Fruit fly (Drosophila melanogaster) whole organism, embryonic: ENCODE measurements around the gene CG3909.
A peak's percentile ranks its signal among the peaks of the same experiment; 100 is the strongest.

ENCODE experiments used
- ATbp ChIP-seq: fragments of 200-800 bp; sonication (Bioruptor generic); optimal IDR thresholded peaks from 2 replicates; lab custom pipeline; 2017; ENCODE audit warnings: missing biosample characterization, mild to moderate bottlenecking, missing genetic modification characterization, missing genetic modification reagents
- Bteb2 ChIP-seq: fragments of 200-800 bp; sonication (Bioruptor generic); optimal IDR thresholded peaks from 2 replicates; lab custom pipeline; 2016; ENCODE audit warnings: missing biosample characterization, missing genetic modification characterization
- CG1024 ChIP-seq: fragments of 200-800 bp; sonication (Bioruptor generic); IDR thresholded peaks from 2 replicates; pipeline ENCODE4 v1.3.6; 2022; ENCODE audit warnings: missing biosample characterization, missing genetic modification characterization
- CG12155 ChIP-seq: fragments of 200-800 bp; sonication (Bioruptor generic); optimal IDR thresholded peaks from 3 replicates; lab custom pipeline; 2016; ENCODE audit warnings: missing biosample characterization, missing genetic modification characterization
- CG14050 ChIP-seq: fragments of 200-800 bp; sonication (Bioruptor generic); IDR thresholded peaks from 3 replicates; pipeline ENCODE4 v1.3.6; 2022; ENCODE audit warnings: missing biosample characterization, missing genetic modification characterization
- CG14667 ChIP-seq: fragments of 200-800 bp; sonication (Bioruptor generic); IDR thresholded peaks from 2 replicates; pipeline ENCODE4 v1.3.6; 2022; ENCODE audit warnings: missing biosample characterization, missing genetic modification characterization
- CG18599 ChIP-seq: fragments of 200-800 bp; sonication (Bioruptor generic); optimal IDR thresholded peaks from 3 replicates; lab custom pipeline; 2017; ENCODE audit warnings: missing biosample characterization, missing genetic modification characterization, mild to moderate bottlenecking, moderate library complexity, missing genetic modification reagents
- CG18619 ChIP-seq: fragments of 200-800 bp; sonication (Bioruptor generic); optimal IDR thresholded peaks from 3 replicates; lab custom pipeline; 2017; ENCODE audit warnings: missing biosample characterization, mild to moderate bottlenecking, missing genetic modification characterization
- CG18764 ChIP-seq: fragments of 200-800 bp; sonication (Bioruptor generic); optimal IDR thresholded peaks from 3 replicates; lab custom pipeline; 2016; ENCODE audit warnings: missing biosample characterization, missing genetic modification characterization
- CG2116 ChIP-seq: fragments of 200-800 bp; sonication (Bioruptor generic); optimal IDR thresholded peaks from 3 replicates; lab custom pipeline; 2018; ENCODE audit warnings: missing biosample characterization, mild to moderate bottlenecking, missing genetic modification characterization
- CG31388 ChIP-seq: fragments of 200-800 bp; sonication (Bioruptor generic); optimal IDR thresholded peaks from 2 replicates; lab custom pipeline; 2016; ENCODE audit warnings: missing biosample characterization, missing genetic modification characterization
- CG3407 ChIP-seq: fragments of 200-800 bp; sonication (Bioruptor generic); optimal IDR thresholded peaks from 2 replicates; lab custom pipeline; 2018; ENCODE audit warnings: missing biosample characterization, mild to moderate bottlenecking, missing genetic modification characterization
- CG34224 ChIP-seq: fragments of 200-800 bp; sonication (Bioruptor generic); IDR thresholded peaks from 3 replicates; pipeline ENCODE4 v1.3.6; 2022; ENCODE audit warnings: missing biosample characterization, missing genetic modification characterization; ENCODE audit not compliant: partially characterized antibody
- CG4617 ChIP-seq: fragments of 200-800 bp; sonication (Bioruptor generic); optimal IDR thresholded peaks from 3 replicates; lab custom pipeline; 2016; ENCODE audit warnings: missing biosample characterization, missing genetic modification characterization, borderline replicate concordance
- CG6683 ChIP-seq: fragments of 200-800 bp; sonication (Bioruptor generic); optimal IDR thresholded peaks from 2 replicates; lab custom pipeline; 2017; ENCODE audit warnings: missing biosample characterization, mild to moderate bottlenecking, missing genetic modification characterization, missing genetic modification reagents
- CG6791 ChIP-seq: fragments of 200-800 bp; sonication (Bioruptor generic); IDR thresholded peaks from 3 replicates; pipeline ENCODE4 v1.3.6; 2022; ENCODE audit warnings: missing biosample characterization, missing genetic modification characterization; ENCODE audit not compliant: partially characterized antibody
- CG7963 ChIP-seq: fragments of 200-800 bp; sonication (Bioruptor generic); IDR thresholded peaks from 3 replicates; pipeline ENCODE4 v1.3.6; 2022; ENCODE audit warnings: missing biosample characterization, missing genetic modification characterization; ENCODE audit not compliant: partially characterized antibody
- CG8478 ChIP-seq: fragments of >200 bp; optimal IDR thresholded peaks from 2 replicates; lab custom pipeline; 2018
- CoRest ChIP-seq: fragments of 200-800 bp; sonication (Bioruptor generic); optimal IDR thresholded peaks from 3 replicates; lab custom pipeline; 2018; ENCODE audit warnings: missing biosample characterization, mild to moderate bottlenecking, missing genetic modification characterization, moderate library complexity
- D19A ChIP-seq: fragments of 200-800 bp; optimal IDR thresholded peaks from 3 replicates; lab custom pipeline; 2019; ENCODE audit warnings: missing biosample characterization, mild to moderate bottlenecking, missing genetic modification characterization, moderate library complexity
- Dad ChIP-seq: fragments of 200-800 bp; sonication (Bioruptor generic); optimal IDR thresholded peaks from 3 replicates; lab custom pipeline; 2016; ENCODE audit warnings: missing biosample characterization, missing genetic modification characterization
- Dbx ChIP-seq: fragments of 200-800 bp; sonication (Bioruptor generic); IDR thresholded peaks from 3 replicates; pipeline ENCODE4 v1.3.6; 2022; ENCODE audit warnings: missing biosample characterization, missing genetic modification characterization
- Dll ChIP-seq: fragments of 200-800 bp; sonication (Bioruptor generic); IDR thresholded peaks from 4 replicates; pipeline ENCODE4 v1.3.6; 2022; ENCODE audit warnings: missing biosample characterization, missing genetic modification characterization; ENCODE audit not compliant: partially characterized antibody
- Dref ChIP-seq: fragments of 200-800 bp; sonication (Bioruptor generic); IDR thresholded peaks from 2 replicates; pipeline ENCODE4 v1.3.6; 2022; ENCODE audit warnings: missing biosample characterization, missing genetic modification characterization
- Lim3 ChIP-seq: fragments of 200-800 bp; sonication (Bioruptor generic); IDR thresholded peaks from 2 replicates; pipeline ENCODE4 v1.3.6; 2022; ENCODE audit warnings: missing biosample characterization, missing genetic modification characterization
- MBD-R2 ChIP-seq: fragments of 200-800 bp; sonication (Bioruptor generic); IDR thresholded peaks from 2 replicates; pipeline ENCODE4 v1.3.6; 2022; ENCODE audit warnings: missing biosample characterization, missing genetic modification characterization
- MESR4 ChIP-seq: fragments of 200-800 bp; sonication (Bioruptor generic); optimal IDR thresholded peaks from 2 replicates; lab custom pipeline; 2018; ENCODE audit warnings: missing biosample characterization, mild to moderate bottlenecking, missing genetic modification characterization, moderate library complexity
- Meics ChIP-seq: fragments of 200-800 bp; sonication (Bioruptor generic); optimal IDR thresholded peaks from 2 replicates; lab custom pipeline; 2017; ENCODE audit warnings: missing biosample characterization, mild to moderate bottlenecking, missing genetic modification characterization
- NC2α ChIP-seq: fragments of 200-800 bp; sonication (Bioruptor generic); optimal IDR thresholded peaks from 2 replicates; lab custom pipeline; 2016; ENCODE audit warnings: missing biosample characterization, missing genetic modification characterization
- Stat92E ChIP-seq, 3 experiments: fragments of >200 bp in 2 of 3; fragments of 200-800 bp in 1 of 3; sonication (Bioruptor generic) in 1 of 3; optimal IDR thresholded peaks; 2 replicates each; lab custom pipeline; 2017 to 2019; ENCODE audit warnings: missing biosample characterization in 3 of 3, missing genetic modification characterization in 3 of 3, mild to moderate bottlenecking in 1 of 3, moderate library complexity in 1 of 3
- Vsx1 ChIP-seq: fragments of 200-800 bp; sonication (Bioruptor generic); optimal IDR thresholded peaks from 2 replicates; lab custom pipeline; 2017; ENCODE audit warnings: missing biosample characterization, mild to moderate bottlenecking, missing genetic modification characterization, missing genetic modification reagents
- ash1 ChIP-seq: fragments of 200-800 bp; sonication (Bioruptor generic); optimal IDR thresholded peaks from 2 replicates; lab custom pipeline; 2018; ENCODE audit warnings: missing biosample characterization, mild to moderate bottlenecking, missing genetic modification characterization
- cad ChIP-seq: fragments of >200 bp; optimal IDR thresholded peaks from 2 replicates; lab custom pipeline; 2017; ENCODE audit warnings: missing biosample characterization, missing genetic modification characterization
- cas ChIP-seq: fragments of 200-800 bp; sonication (Bioruptor generic); IDR thresholded peaks from 2 replicates; pipeline ENCODE4 v1.3.6; 2022; ENCODE audit warnings: missing biosample characterization, missing genetic modification characterization
- emc ChIP-seq: fragments of 200-800 bp; sonication (Bioruptor generic); optimal IDR thresholded peaks from 2 replicates; lab custom pipeline; 2016; ENCODE audit warnings: missing biosample characterization, missing genetic modification characterization
- ems ChIP-seq: fragments of 200-800 bp; sonication (Bioruptor generic); optimal IDR thresholded peaks from 3 replicates; lab custom pipeline; 2016; ENCODE audit warnings: missing biosample characterization, missing genetic modification characterization
- grau ChIP-seq: fragments of 200-800 bp; optimal IDR thresholded peaks from 3 replicates; lab custom pipeline; 2019; ENCODE audit warnings: missing biosample characterization, mild to moderate bottlenecking, missing genetic modification characterization, moderate library complexity
- h ChIP-seq: fragments of >200 bp; optimal IDR thresholded peaks from 2 replicates; lab custom pipeline; 2017
- ham ChIP-seq: fragments of 200-800 bp; sonication (Bioruptor generic); IDR thresholded peaks from 2 replicates; pipeline ENCODE4 v1.3.6; 2022; ENCODE audit warnings: missing biosample characterization, missing genetic modification characterization
- her ChIP-seq: fragments of 200-800 bp; sonication (Bioruptor generic); optimal IDR thresholded peaks from 2 replicates; lab custom pipeline; 2016; ENCODE audit warnings: missing biosample characterization, missing genetic modification characterization
- jing ChIP-seq: fragments of 200-800 bp; sonication (Bioruptor generic); optimal IDR thresholded peaks from 2 replicates; lab custom pipeline; 2018; ENCODE audit warnings: missing biosample characterization, mild to moderate bottlenecking, missing genetic modification characterization
- ken ChIP-seq: fragments of 200-800 bp; sonication (Bioruptor generic); IDR thresholded peaks from 3 replicates; pipeline ENCODE4 v1.3.6; 2022; ENCODE audit warnings: missing biosample characterization, missing genetic modification characterization
- klu ChIP-seq: fragments of 200-800 bp; sonication (Bioruptor generic); IDR thresholded peaks from 2 replicates; pipeline ENCODE4 v1.3.6; 2022; ENCODE audit warnings: missing biosample characterization, missing genetic modification characterization
- mirr ChIP-seq: fragments of 200-800 bp; sonication (Bioruptor generic); optimal IDR thresholded peaks from 3 replicates; lab custom pipeline; 2018; ENCODE audit warnings: missing biosample characterization, mild to moderate bottlenecking, missing genetic modification characterization
- odd ChIP-seq: fragments of 200-800 bp; sonication (Bioruptor generic); optimal IDR thresholded peaks from 2 replicates; lab custom pipeline; 2017; ENCODE audit warnings: missing biosample characterization, mild to moderate bottlenecking, missing genetic modification characterization
- pan ChIP-seq, 4 experiments: fragments of >200 bp in 3 of 4; fragments of 200-800 bp in 1 of 4; sonication (Bioruptor generic) in 1 of 4; optimal IDR thresholded peaks in 3 of 4; IDR thresholded peaks in 1 of 4; 2 replicates each; pipeline versions ENCODE4 v1.3.6 to Lab custom; 2017 to 2022; ENCODE audit warnings: missing biosample characterization in 2 of 4, missing genetic modification characterization in 2 of 4, mixed read lengths in 1 of 4
- sima ChIP-seq: fragments of 200-800 bp; sonication (Bioruptor generic); optimal IDR thresholded peaks from 2 replicates; lab custom pipeline; 2016; ENCODE audit warnings: missing biosample characterization, missing genetic modification characterization
- slou ChIP-seq: fragments of 200-800 bp; sonication (Bioruptor generic); optimal IDR thresholded peaks from 3 replicates; lab custom pipeline; 2016; ENCODE audit warnings: missing biosample characterization, missing genetic modification characterization
- so ChIP-seq: fragments of 200-800 bp; sonication (Bioruptor generic); IDR thresholded peaks from 3 replicates; pipeline ENCODE4 v1.3.6; 2022; ENCODE audit warnings: missing biosample characterization, missing genetic modification characterization
- tap ChIP-seq: fragments of 200-800 bp; optimal IDR thresholded peaks from 3 replicates; lab custom pipeline; 2019; ENCODE audit warnings: missing biosample characterization, mild to moderate bottlenecking, missing genetic modification characterization, moderate library complexity
- tio ChIP-seq: fragments of 200-800 bp; sonication (Bioruptor generic); optimal IDR thresholded peaks from 2 replicates; lab custom pipeline; 2017; ENCODE audit warnings: missing biosample characterization, missing genetic modification characterization, inconsistent platforms
- yki ChIP-seq: fragments of >200 bp; optimal IDR thresholded peaks from 3 replicates; lab custom pipeline; 2018

The CG3909 gene

dm6 chr3R:10045343-10045742, 2.3 kb downstream of the CG3909 start, which contains the start of the genes CG11722 and mtTFB2 (continued):
- no peak for TF ChIP-seq CG18599 (GFP tag; lab: Kevin White, UChicago)
- TF ChIP-seq CG1024 (GFP tag; lab: Robert Waterston, UW) = no peak
- TF ChIP-seq ems (GFP tag; lab: Kevin White, UChicago) = no peak
- TF ChIP-seq CG8478 (lab: Kevin White, UChicago) = no peak
- TF ChIP-seq MBD-R2 (GFP tag; lab: Robert Waterston, UW) = peak; percentile 81
- TF ChIP-seq Stat92E (GFP tag; optimal IDR thresholded peaks at IDR 0.05; lab: Kevin White, UChicago) = no peak
- TF ChIP-seq mirr (GFP tag; lab: Kevin White, UChicago) = no peak
- TF ChIP-seq jing = no peak
- no peak for TF ChIP-seq pan (optimal IDR thresholded peaks at IDR 0.05; lab: Kevin White, UChicago)
- TF ChIP-seq pan (GFP tag; optimal IDR thresholded peaks at IDR 0.05 in 1 of 2, IDR thresholded peaks at IDR 0.05 in 1 of 2) = no peak
- no peak for TF ChIP-seq CG6683
- TF ChIP-seq Vsx1 (GFP tag; lab: Kevin White, UChicago) = peak; percentile 97
- no peak for TF ChIP-seq CG7963
- no peak for TF ChIP-seq ham (GFP tag; lab: Robert Waterston, UW)
- TF ChIP-seq CG4617 (GFP tag; lab: Kevin White, UChicago) = no peak
- TF ChIP-seq CG14050 = no peak
- no peak for TF ChIP-seq yki (lab: Kevin White, UChicago)
- TF ChIP-seq ash1 (GFP tag; lab: Kevin White, UChicago) = no peak
- TF ChIP-seq CG12155 = no peak
- no peak for TF ChIP-seq tap (tag; lab: Kevin White, UChicago)
- no peak for TF ChIP-seq Lim3
- peak; percentile 50 for TF ChIP-seq CG2116 (GFP tag; lab: Kevin White, UChicago)
- TF ChIP-seq D19A (tag; lab: Kevin White, UChicago) = no peak
- TF ChIP-seq CG18764 = no peak
- no peak for TF ChIP-seq so (GFP tag; lab: Robert Waterston, UW)
- TF ChIP-seq emc (GFP tag; lab: Kevin White, UChicago) = no peak
- TF ChIP-seq MESR4 = peak; percentile 12
- no peak for TF ChIP-seq CG18619 (GFP tag; lab: Kevin White, UChicago)
- no peak for TF ChIP-seq ATbp (GFP tag; lab: Kevin White, UChicago)
- TF ChIP-seq cad (GFP tag; lab: Kevin White, UChicago) = no peak
- TF ChIP-seq CG34224 = peak; percentile 72
- no peak for TF ChIP-seq Dbx (GFP tag; lab: Robert Waterston, UW)
- TF ChIP-seq slou = no peak
- TF ChIP-seq CG6791 = no peak
- TF ChIP-seq grau = no peak
- TF ChIP-seq CG3407 = no peak
- TF ChIP-seq Meics = no peak
- TF ChIP-seq odd (GFP tag; lab: Kevin White, UChicago) = no peak
- TF ChIP-seq tio (GFP tag; lab: Kevin White, UChicago) = no peak
- no peak for TF ChIP-seq CG14667 (GFP tag; lab: Robert Waterston, UW)
- no peak for TF ChIP-seq CG31388 (GFP tag; lab: Kevin White, UChicago)
- no peak for TF ChIP-seq NC2α (GFP tag; lab: Kevin White, UChicago)
- TF ChIP-seq h (lab: Kevin White, UChicago) = no peak
- TF ChIP-seq CoRest (tag; lab: Kevin White, UChicago) = no peak
- peak; percentile 68 for TF ChIP-seq Dref (GFP tag; lab: Robert Waterston, UW)
- TF ChIP-seq sima = no peak
- peak; percentile 72 for TF ChIP-seq Dll (GFP tag; lab: Robert Waterston, UW)
- TF ChIP-seq Bteb2 (GFP tag; lab: Kevin White, UChicago) = no peak
- TF ChIP-seq klu (GFP tag; lab: Robert Waterston, UW) = no peak
- no peak for TF ChIP-seq Dad (GFP tag; lab: Kevin White, UChicago)
- TF ChIP-seq her (GFP tag; lab: Kevin White, UChicago) = no peak
- no peak for TF ChIP-seq ken (GFP tag; lab: Robert Waterston, UW)
- no peak for TF ChIP-seq cas (GFP tag; lab: Robert Waterston, UW)
